Fruit fly (Drosophila melanogaster) whole organism, embryonic: ENCODE data around the gene aru.
A peak's percentile ranks its signal among the peaks of the same experiment; 100 is the strongest.

Experiments
- CG10274 ChIP-seq: fragments of 200-800 bp; sonication (Bioruptor generic); optimal IDR thresholded peaks from 3 replicates; lab custom pipeline; 2017; ENCODE audit warnings: missing biosample characterization, mild to moderate bottlenecking, missing genetic modification characterization
- CG11504 ChIP-seq: fragments of 200-800 bp; sonication (Bioruptor generic); optimal IDR thresholded peaks from 3 replicates; lab custom pipeline; 2019; ENCODE audit warnings: missing biosample characterization, mild to moderate bottlenecking, missing genetic modification characterization, moderate library complexity
- CG1832 ChIP-seq: fragments of 200-800 bp; sonication (Bioruptor generic); optimal IDR thresholded peaks from 2 replicates; lab custom pipeline; 2017; ENCODE audit warnings: missing biosample characterization, mild to moderate bottlenecking, missing genetic modification characterization, inconsistent platforms
- CG2116 ChIP-seq: fragments of 200-800 bp; sonication (Bioruptor generic); optimal IDR thresholded peaks from 3 replicates; lab custom pipeline; 2018; ENCODE audit warnings: missing biosample characterization, mild to moderate bottlenecking, missing genetic modification characterization
- CG2120 ChIP-seq: fragments of 200-800 bp; sonication (Bioruptor generic); optimal IDR thresholded peaks from 3 replicates; lab custom pipeline; 2016; ENCODE audit warnings: missing biosample characterization, missing genetic modification characterization
- CG32772 ChIP-seq: fragments of 200-800 bp; sonication (Bioruptor generic); IDR thresholded peaks from 2 replicates; pipeline ENCODE4 v1.3.6; 2022; ENCODE audit warnings: missing biosample characterization, missing genetic modification characterization
- CG3407 ChIP-seq: fragments of 200-800 bp; sonication (Bioruptor generic); optimal IDR thresholded peaks from 2 replicates; lab custom pipeline; 2018; ENCODE audit warnings: missing biosample characterization, mild to moderate bottlenecking, missing genetic modification characterization
- CG3847 ChIP-seq: fragments of 200-800 bp; sonication (Bioruptor generic); IDR thresholded peaks from 2 replicates; pipeline ENCODE4 v1.3.6; 2022; ENCODE audit warnings: missing biosample characterization, missing genetic modification characterization
- CG4617 ChIP-seq: fragments of 200-800 bp; sonication (Bioruptor generic); optimal IDR thresholded peaks from 3 replicates; lab custom pipeline; 2016; ENCODE audit warnings: missing biosample characterization, missing genetic modification characterization, borderline replicate concordance
- CG4707 ChIP-seq: fragments of 200-800 bp; sonication (Bioruptor generic); optimal IDR thresholded peaks from 2 replicates; lab custom pipeline; 2018; ENCODE audit warnings: missing biosample characterization, mild to moderate bottlenecking, missing genetic modification characterization, moderate library complexity
- CG7745 ChIP-seq: fragments of 200-800 bp; sonication (Bioruptor generic); optimal IDR thresholded peaks from 2 replicates; lab custom pipeline; 2018; ENCODE audit warnings: missing biosample characterization, mild to moderate bottlenecking, missing genetic modification characterization, moderate library complexity
- CG7839 ChIP-seq: fragments of 200-800 bp; sonication (Bioruptor generic); optimal IDR thresholded peaks from 3 replicates; lab custom pipeline; 2018; ENCODE audit warnings: missing biosample characterization, mild to moderate bottlenecking, missing genetic modification characterization, moderate library complexity
- CG8089 ChIP-seq: fragments of 200-800 bp; sonication (Bioruptor generic); optimal IDR thresholded peaks from 3 replicates; lab custom pipeline; 2016; ENCODE audit warnings: missing biosample characterization, missing genetic modification characterization
- CG9797 ChIP-seq: fragments of 200-800 bp; sonication (Bioruptor generic); optimal IDR thresholded peaks from 3 replicates; lab custom pipeline; 2018; ENCODE audit warnings: missing biosample characterization, mild to moderate bottlenecking, missing genetic modification characterization
- CG9817 ChIP-seq: fragments of 200-800 bp; sonication (Bioruptor generic); optimal IDR thresholded peaks from 2 replicates; lab custom pipeline; 2018; ENCODE audit warnings: missing biosample characterization, mild to moderate bottlenecking, missing genetic modification characterization, moderate library complexity
- CG9932 ChIP-seq: fragments of 200-800 bp; sonication (Bioruptor generic); IDR thresholded peaks from 2 replicates; pipeline ENCODE4 v1.3.6; 2022; ENCODE audit warnings: missing biosample characterization, missing genetic modification characterization
- Chrac-16 ChIP-seq: fragments of 200-800 bp; sonication (Bioruptor generic); optimal IDR thresholded peaks from 3 replicates; lab custom pipeline; 2016; ENCODE audit warnings: missing biosample characterization, missing genetic modification characterization
- Gug ChIP-seq: fragments of 200-800 bp; sonication (Bioruptor generic); IDR thresholded peaks from 4 replicates; pipeline ENCODE4 v1.3.6; 2022; ENCODE audit warnings: missing biosample characterization, missing genetic modification characterization
- Jarid2 ChIP-seq: fragments of 200-800 bp; sonication (Bioruptor generic); optimal IDR thresholded peaks from 3 replicates; lab custom pipeline; 2017; ENCODE audit warnings: mild to moderate bottlenecking, missing biosample characterization, missing genetic modification reagents, missing genetic modification characterization
- Lim3 ChIP-seq: fragments of 200-800 bp; sonication (Bioruptor generic); IDR thresholded peaks from 2 replicates; pipeline ENCODE4 v1.3.6; 2022; ENCODE audit warnings: missing biosample characterization, missing genetic modification characterization
- MESR4 ChIP-seq: fragments of 200-800 bp; sonication (Bioruptor generic); optimal IDR thresholded peaks from 2 replicates; lab custom pipeline; 2018; ENCODE audit warnings: missing biosample characterization, mild to moderate bottlenecking, missing genetic modification characterization, moderate library complexity
- Max ChIP-seq: fragments of 200-800 bp; sonication (Bioruptor generic); optimal IDR thresholded peaks from 2 replicates; lab custom pipeline; 2016; ENCODE audit warnings: missing biosample characterization, mild to moderate bottlenecking, missing genetic modification characterization
- Med ChIP-seq: fragments of 200-800 bp; sonication (Bioruptor generic); peaks from one replicate; lab custom pipeline; 2016; ENCODE audit warnings: missing biosample characterization, missing genetic modification characterization, mild to moderate bottlenecking, inconsistent platforms, moderate library complexity
- Meics ChIP-seq: fragments of 200-800 bp; sonication (Bioruptor generic); optimal IDR thresholded peaks from 2 replicates; lab custom pipeline; 2017; ENCODE audit warnings: missing biosample characterization, mild to moderate bottlenecking, missing genetic modification characterization
- Myb ChIP-seq: fragments of 200-800 bp; sonication (Bioruptor generic); optimal IDR thresholded peaks from 2 replicates; lab custom pipeline; 2016; ENCODE audit warnings: missing biosample characterization, missing genetic modification characterization
- NfI ChIP-seq: fragments of 200-800 bp; sonication (Bioruptor generic); optimal IDR thresholded peaks from 3 replicates; lab custom pipeline; 2018; ENCODE audit warnings: missing biosample characterization, mild to moderate bottlenecking, missing genetic modification characterization, moderate library complexity
- Rfx ChIP-seq: fragments of 200-800 bp; sonication (Bioruptor generic); IDR thresholded peaks from 2 replicates; pipeline ENCODE4 v1.3.6; 2022; ENCODE audit warnings: missing biosample characterization, missing genetic modification characterization
- Stat92E ChIP-seq, 3 experiments: fragments of >200 bp in 2 of 3; fragments of 200-800 bp in 1 of 3; sonication (Bioruptor generic) in 1 of 3; optimal IDR thresholded peaks; 2 replicates each; lab custom pipeline; 2017 to 2019; ENCODE audit warnings: missing biosample characterization in 3 of 3, missing genetic modification characterization in 3 of 3, mild to moderate bottlenecking in 1 of 3, moderate library complexity in 1 of 3
- Vsx1 ChIP-seq: fragments of 200-800 bp; sonication (Bioruptor generic); optimal IDR thresholded peaks from 2 replicates; lab custom pipeline; 2017; ENCODE audit warnings: missing biosample characterization, mild to moderate bottlenecking, missing genetic modification characterization, missing genetic modification reagents
- Xbp1 ChIP-seq: fragments of 200-800 bp; sonication (Bioruptor generic); optimal IDR thresholded peaks from 3 replicates; lab custom pipeline; 2016; ENCODE audit warnings: missing biosample characterization, mild to moderate bottlenecking, missing genetic modification characterization
- bab2 ChIP-seq: fragments of 200-800 bp; sonication (Bioruptor generic); optimal IDR thresholded peaks from 2 replicates; lab custom pipeline; 2016; ENCODE audit warnings: missing biosample characterization, missing genetic modification characterization
- bowl ChIP-seq: fragments of 200-800 bp; sonication (Bioruptor generic); IDR thresholded peaks from 2 replicates; pipeline ENCODE4 v1.3.6; 2022; ENCODE audit warnings: missing biosample characterization, missing genetic modification characterization
- ci ChIP-seq: fragments of 200-800 bp; sonication (Bioruptor generic); IDR thresholded peaks from 3 replicates; pipeline ENCODE4 v1.3.6; 2022; ENCODE audit warnings: missing biosample characterization, missing genetic modification characterization
- croc ChIP-seq: fragments of 200-800 bp; sonication (Bioruptor generic); conservative IDR thresholded peaks from 3 replicates; pipeline ENCODE4 v1.3.6; 2022; ENCODE audit warnings: missing biosample characterization, missing genetic modification characterization
- da ChIP-seq: fragments of 200-800 bp; sonication (Bioruptor generic); optimal IDR thresholded peaks from 2 replicates; lab custom pipeline; 2016; ENCODE audit warnings: missing biosample characterization, missing genetic modification characterization
- eve ChIP-seq, 2 experiments: fragments of >200 bp; optimal IDR thresholded peaks; 2 replicates each; lab custom pipeline; 2017; ENCODE audit warnings: missing biosample characterization in 2 of 2, missing genetic modification characterization in 2 of 2
- gro ChIP-seq: fragments of 200-800 bp; sonication (Bioruptor generic); optimal IDR thresholded peaks from 2 replicates; lab custom pipeline; 2016; ENCODE audit warnings: missing biosample characterization, missing genetic modification characterization
- gsb ChIP-seq: fragments of 200-800 bp; sonication (Bioruptor generic); IDR thresholded peaks from 2 replicates; pipeline ENCODE4 v1.3.6; 2022; ENCODE audit warnings: missing biosample characterization, missing genetic modification characterization
- gsb-n ChIP-seq: fragments of 200-800 bp; sonication (Bioruptor generic); optimal IDR thresholded peaks from 3 replicates; lab custom pipeline; 2018; ENCODE audit warnings: missing biosample characterization, mild to moderate bottlenecking, missing genetic modification characterization
- gt ChIP-seq: fragments of 200-800 bp; sonication (Bioruptor generic); IDR thresholded peaks from 2 replicates; pipeline ENCODE4 v1.3.6; 2022; ENCODE audit warnings: missing biosample characterization, missing genetic modification characterization
- ind ChIP-seq: fragments of 200-800 bp; sonication (Bioruptor generic); optimal IDR thresholded peaks from 3 replicates; lab custom pipeline; 2016; ENCODE audit warnings: missing biosample characterization, missing genetic modification characterization
- kni ChIP-seq: fragments of 200-800 bp; sonication (Bioruptor generic); optimal IDR thresholded peaks from 3 replicates; lab custom pipeline; 2017; ENCODE audit warnings: mild to moderate bottlenecking, missing biosample characterization, missing genetic modification reagents, missing genetic modification characterization
- lilli ChIP-seq: fragments of 200-800 bp; sonication (Bioruptor generic); optimal IDR thresholded peaks from 3 replicates; lab custom pipeline; 2016; ENCODE audit warnings: missing biosample characterization, missing genetic modification characterization
- maf-S ChIP-seq: fragments of 200-800 bp; sonication (Bioruptor generic); optimal IDR thresholded peaks from 2 replicates; lab custom pipeline; 2016; ENCODE audit warnings: missing biosample characterization, missing genetic modification characterization
- nom ChIP-seq: fragments of 200-800 bp; sonication (Bioruptor generic); optimal IDR thresholded peaks from 2 replicates; lab custom pipeline; 2017; ENCODE audit warnings: missing biosample characterization, missing genetic modification characterization, mild to moderate bottlenecking, moderate library complexity, missing genetic modification reagents
- prd ChIP-seq, 3 experiments: fragments of >200 bp in 2 of 3; fragments of 200-800 bp in 1 of 3; sonication (Bioruptor generic) in 1 of 3; optimal IDR thresholded peaks in 2 of 3; IDR thresholded peaks in 1 of 3; 2 replicates in 2 of 3; 3 replicates in 1 of 3; pipeline versions ENCODE4 v1.3.6 to Lab custom; 2017 to 2022; ENCODE audit warnings: missing biosample characterization in 1 of 3, missing genetic modification characterization in 1 of 3
- schlank ChIP-seq: fragments of 200-800 bp; sonication (Bioruptor generic); optimal IDR thresholded peaks from 2 replicates; lab custom pipeline; 2018; ENCODE audit warnings: missing biosample characterization, mild to moderate bottlenecking, missing genetic modification characterization
- sob ChIP-seq: fragments of 200-800 bp; sonication (Bioruptor generic); IDR thresholded peaks from 2 replicates; pipeline ENCODE4 v1.3.6; 2022; ENCODE audit warnings: missing biosample characterization, missing genetic modification characterization
- toy ChIP-seq: fragments of 200-800 bp; sonication (Bioruptor generic); IDR thresholded peaks from 2 replicates; pipeline ENCODE4 v1.3.6; 2022; ENCODE audit warnings: missing biosample characterization, missing genetic modification characterization
- trem ChIP-seq: fragments of 200-800 bp; optimal IDR thresholded peaks from 3 replicates; lab custom pipeline; 2019; ENCODE audit warnings: missing biosample characterization, mild to moderate bottlenecking, missing genetic modification characterization, moderate library complexity

aru gene

dm6 chr2L:869497-870040 is 1.4 kb upstream of the aru start, which contains the start of gene dbe (continued):
- TF ChIP-seq CG9817 (tag; lab: Kevin White, UChicago): peak; percentile 26
- TF ChIP-seq CG9797: peak; percentile 11
- TF ChIP-seq gsb (GFP tag; lab: Robert Waterston, UW): no peak
- TF ChIP-seq Rfx (GFP tag; lab: Robert Waterston, UW): peak; percentile 45
- no peak for TF ChIP-seq bab2 (GFP tag; lab: Kevin White, UChicago)
- TF ChIP-seq CG4617 (GFP tag; lab: Kevin White, UChicago): peak; percentile 59
- peak; percentile 5 for TF ChIP-seq Meics (GFP tag; lab: Kevin White, UChicago)
- no peak for TF ChIP-seq CG2116 (GFP tag; lab: Kevin White, UChicago)
- TF ChIP-seq Jarid2: no peak
- no peak for TF ChIP-seq croc
- no peak for TF ChIP-seq schlank (tag; lab: Kevin White, UChicago)
- no peak for TF ChIP-seq Stat92E (GFP tag; optimal IDR thresholded peaks at IDR 0.05; lab: Kevin White, UChicago)
- TF ChIP-seq nom: no peak
- no peak for TF ChIP-seq gt (GFP tag; lab: Robert Waterston, UW)
- no peak for TF ChIP-seq sob (GFP tag; lab: Robert Waterston, UW)
- no peak for TF ChIP-seq prd (optimal IDR thresholded peaks at IDR 0.05; lab: Kevin White, UChicago)
- TF ChIP-seq prd (GFP tag; IDR thresholded peaks at IDR 0.05; lab: Robert Waterston, UW): 0 out of 3 replicates have a peak, but pooled peaks have one; percentile 23
- TF ChIP-seq Max: peak; percentile 51
- TF ChIP-seq CG3847 (GFP tag; lab: Robert Waterston, UW): peak; percentile 33
- no peak for TF ChIP-seq eve (GFP tag; optimal IDR thresholded peaks at IDR 0.05; lab: Kevin White, UChicago)
- TF ChIP-seq CG32772 (GFP tag; lab: Robert Waterston, UW): no peak
- no peak for TF ChIP-seq gsb-n
- no peak for TF ChIP-seq kni (GFP tag; lab: Kevin White, UChicago)
- no peak for TF ChIP-seq Gug (GFP tag; lab: Robert Waterston, UW)
- TF ChIP-seq toy: no peak
- TF ChIP-seq CG1832 (GFP tag; lab: Kevin White, UChicago): no peak
- peak; percentile 30 for TF ChIP-seq Vsx1 (GFP tag; lab: Kevin White, UChicago)
- no peak for TF ChIP-seq CG10274 (GFP tag; lab: Kevin White, UChicago)
- no peak for TF ChIP-seq bowl (GFP tag; lab: Robert Waterston, UW)
- TF ChIP-seq ind (GFP tag; lab: Kevin White, UChicago): peak; percentile 36
- TF ChIP-seq CG3407: no peak
- TF ChIP-seq CG7745 (tag; lab: Kevin White, UChicago): no peak
- TF ChIP-seq trem (tag; lab: Kevin White, UChicago): peak; percentile 8
- no peak for TF ChIP-seq Myb (GFP tag; lab: Kevin White, UChicago)
- 0 out of 3 replicates have a peak, but pooled peaks have one; percentile 43 for TF ChIP-seq ci
- peak; percentile 58 for TF ChIP-seq CG9932 (GFP tag; lab: Robert Waterston, UW)
- peak; percentile 84 for TF ChIP-seq MESR4 (GFP tag; lab: Kevin White, UChicago)
- no peak for TF ChIP-seq maf-S (GFP tag; lab: Kevin White, UChicago)
- peak; percentile 17 for TF ChIP-seq CG7839 (tag; lab: Kevin White, UChicago)
- TF ChIP-seq Xbp1 (GFP tag; lab: Kevin White, UChicago): peak; percentile 37
- peak; percentile 75 for TF ChIP-seq Med
- no peak for TF ChIP-seq CG8089
- TF ChIP-seq CG2120 (GFP tag; lab: Kevin White, UChicago): peak; percentile 22
- TF ChIP-seq NfI: peak; percentile 15
- TF ChIP-seq Chrac-16 (GFP tag; lab: Kevin White, UChicago): peak; percentile 7
- TF ChIP-seq Lim3 (GFP tag; lab: Robert Waterston, UW): no peak
- peak; percentile 24 for TF ChIP-seq CG11504
- no peak for TF ChIP-seq CG4707
- peak; percentile 9 for TF ChIP-seq lilli (GFP tag; lab: Kevin White, UChicago)
- TF ChIP-seq da: no peak
- no peak for TF ChIP-seq gro (GFP tag; lab: Kevin White, UChicago)
